Fruit fly (Drosophila melanogaster) whole organism, embryonic: Measurements from ENCODE around the gene CG43245.

Experiments
- Ada2b ChIP-seq: fragments of 200-800 bp; sonication (Bioruptor generic); IDR thresholded peaks from 2 replicates; pipeline ENCODE4 v1.3.6; 2022; ENCODE audit warnings: missing biosample characterization, missing genetic modification characterization
- Antp ChIP-seq: fragments of 200-800 bp; sonication (Bioruptor generic); optimal IDR thresholded peaks from 3 replicates; lab custom pipeline; 2016; ENCODE audit warnings: missing biosample characterization, missing genetic modification characterization
- Atf3 ChIP-seq: fragments of 200-800 bp; sonication (Bioruptor generic); optimal IDR thresholded peaks from 3 replicates; lab custom pipeline; 2016; ENCODE audit warnings: missing biosample characterization, missing genetic modification characterization
- B-H2 ChIP-seq: fragments of 200-800 bp; sonication (Bioruptor generic); optimal IDR thresholded peaks from 2 replicates; lab custom pipeline; 2018; ENCODE audit warnings: missing biosample characterization, mild to moderate bottlenecking, missing genetic modification characterization
- CG10543 ChIP-seq: fragments of 200-800 bp; sonication (Bioruptor generic); optimal IDR thresholded peaks from 3 replicates; lab custom pipeline; 2017; ENCODE audit warnings: missing biosample characterization, mild to moderate bottlenecking, missing genetic modification characterization, moderate library complexity
- CG11247 ChIP-seq: fragments of 200-800 bp; sonication (Bioruptor generic); IDR thresholded peaks from 2 replicates; pipeline ENCODE4 v1.3.6; 2022; ENCODE audit warnings: missing biosample characterization, missing genetic modification characterization
- CG12104 ChIP-seq: fragments of 200-800 bp; sonication (Bioruptor generic); optimal IDR thresholded peaks from 3 replicates; lab custom pipeline; 2016; ENCODE audit warnings: missing biosample characterization, missing genetic modification characterization
- CG1233 ChIP-seq: fragments of 200-800 bp; sonication (Bioruptor generic); optimal IDR thresholded peaks from 4 replicates; lab custom pipeline; 2018; ENCODE audit warnings: missing biosample characterization, mild to moderate bottlenecking, missing genetic modification characterization
- CG12659 ChIP-seq: fragments of 200-800 bp; sonication (Bioruptor generic); optimal IDR thresholded peaks from 3 replicates; lab custom pipeline; 2017; ENCODE audit warnings: mild to moderate bottlenecking, missing biosample characterization, missing genetic modification reagents, missing genetic modification characterization
- CG12744 ChIP-seq: fragments of 200-800 bp; sonication (Bioruptor generic); optimal IDR thresholded peaks from 2 replicates; lab custom pipeline; 2016; ENCODE audit warnings: missing biosample characterization, missing genetic modification characterization
- CG14667 ChIP-seq: fragments of 200-800 bp; sonication (Bioruptor generic); IDR thresholded peaks from 2 replicates; pipeline ENCODE4 v1.3.6; 2022; ENCODE audit warnings: missing biosample characterization, missing genetic modification characterization
- CG15514 ChIP-seq: fragments of 200-800 bp; sonication (Bioruptor generic); optimal IDR thresholded peaks from 3 replicates; lab custom pipeline; 2017; ENCODE audit warnings: missing biosample characterization, missing genetic modification characterization, mild to moderate bottlenecking, moderate library complexity, missing genetic modification reagents
- CG18262 ChIP-seq: fragments of 200-800 bp; optimal IDR thresholded peaks from 3 replicates; lab custom pipeline; 2019; ENCODE audit warnings: missing biosample characterization, mild to moderate bottlenecking, missing genetic modification characterization, moderate library complexity
- CG2712 ChIP-seq: fragments of 200-800 bp; optimal IDR thresholded peaks from 3 replicates; lab custom pipeline; 2019; ENCODE audit warnings: missing biosample characterization, mild to moderate bottlenecking, missing genetic modification characterization, moderate library complexity
- CG2875 ChIP-seq: fragments of 200-800 bp; sonication (Bioruptor generic); optimal IDR thresholded peaks from 2 replicates; lab custom pipeline; 2017; ENCODE audit warnings: missing biosample characterization, mild to moderate bottlenecking, missing genetic modification characterization, missing genetic modification reagents
- CG30020 ChIP-seq: fragments of 200-800 bp; optimal IDR thresholded peaks from 2 replicates; lab custom pipeline; 2019; ENCODE audit warnings: missing biosample characterization, mild to moderate bottlenecking, missing genetic modification characterization, moderate library complexity
- CG32532 ChIP-seq: fragments of 200-800 bp; sonication (Bioruptor generic); IDR thresholded peaks from 2 replicates; pipeline ENCODE4 v1.3.6; 2022; ENCODE audit warnings: missing biosample characterization, missing genetic modification characterization
- CG34224 ChIP-seq: fragments of 200-800 bp; sonication (Bioruptor generic); IDR thresholded peaks from 3 replicates; pipeline ENCODE4 v1.3.6; 2022; ENCODE audit warnings: missing biosample characterization, missing genetic modification characterization; ENCODE audit not compliant: partially characterized antibody
- CG34376 ChIP-seq: fragments of 200-800 bp; sonication (Bioruptor generic); optimal IDR thresholded peaks from 2 replicates; lab custom pipeline; 2018; ENCODE audit warnings: missing biosample characterization, mild to moderate bottlenecking, missing genetic modification characterization
- CG3847 ChIP-seq: fragments of 200-800 bp; sonication (Bioruptor generic); IDR thresholded peaks from 2 replicates; pipeline ENCODE4 v1.3.6; 2022; ENCODE audit warnings: missing biosample characterization, missing genetic modification characterization
- CG4820 ChIP-seq: fragments of 200-800 bp; sonication (Bioruptor generic); optimal IDR thresholded peaks from 3 replicates; lab custom pipeline; 2016; ENCODE audit warnings: missing biosample characterization, missing genetic modification characterization
- CG4854 ChIP-seq: fragments of 200-800 bp; sonication (Bioruptor generic); optimal IDR thresholded peaks from 2 replicates; lab custom pipeline; 2016; ENCODE audit warnings: missing biosample characterization, missing genetic modification characterization, inconsistent platforms
- CG6175 ChIP-seq: fragments of 200-800 bp; sonication (Bioruptor generic); IDR thresholded peaks from 3 replicates; pipeline ENCODE4 v1.3.6; 2022; ENCODE audit warnings: missing biosample characterization, missing genetic modification characterization
- CG7372 ChIP-seq: fragments of 200-800 bp; sonication (Bioruptor generic); IDR thresholded peaks from 2 replicates; pipeline ENCODE4 v1.3.6; 2022; ENCODE audit warnings: missing biosample characterization, missing genetic modification characterization
- CG9932 ChIP-seq: fragments of 200-800 bp; sonication (Bioruptor generic); IDR thresholded peaks from 2 replicates; pipeline ENCODE4 v1.3.6; 2022; ENCODE audit warnings: missing biosample characterization, missing genetic modification characterization
- CrebB ChIP-seq: fragments of 200-800 bp; sonication (Bioruptor generic); optimal IDR thresholded peaks from 3 replicates; lab custom pipeline; 2018; ENCODE audit warnings: missing biosample characterization, mild to moderate bottlenecking, missing genetic modification characterization
- Deaf1 ChIP-seq: fragments of 200-800 bp; optimal IDR thresholded peaks from 3 replicates; lab custom pipeline; 2019; ENCODE audit warnings: missing biosample characterization, mild to moderate bottlenecking, missing genetic modification characterization, moderate library complexity
- Dip2 ChIP-seq: fragments of 200-800 bp; sonication (Bioruptor generic); IDR thresholded peaks from 2 replicates; pipeline ENCODE4 v1.3.6; 2022; ENCODE audit warnings: missing biosample characterization, missing genetic modification characterization
- Doc2 ChIP-seq: fragments of 200-800 bp; sonication (Bioruptor generic); IDR thresholded peaks from 2 replicates; pipeline ENCODE4 v1.3.6; 2022; ENCODE audit warnings: missing biosample characterization, missing genetic modification characterization
- Fer1 ChIP-seq: fragments of 200-800 bp; sonication (Bioruptor generic); optimal IDR thresholded peaks from 2 replicates; lab custom pipeline; 2017; ENCODE audit warnings: missing biosample characterization, mild to moderate bottlenecking, missing genetic modification characterization
- Scr ChIP-seq: fragments of 200-800 bp; sonication (Bioruptor generic); IDR thresholded peaks from 2 replicates; pipeline ENCODE4 v1.3.6; 2022; ENCODE audit warnings: missing biosample characterization, missing genetic modification characterization; ENCODE audit not compliant: partially characterized antibody
- Taf1 ChIP-seq: fragments of 200-800 bp; sonication (Bioruptor generic); IDR thresholded peaks from 2 replicates; pipeline ENCODE4 v1.3.6; 2022; ENCODE audit warnings: missing biosample characterization, missing genetic modification characterization
- ac ChIP-seq: fragments of 200-800 bp; sonication (Bioruptor generic); optimal IDR thresholded peaks from 3 replicates; lab custom pipeline; 2017; ENCODE audit warnings: missing biosample characterization, mild to moderate bottlenecking, missing genetic modification characterization
- bab2 ChIP-seq: fragments of 200-800 bp; sonication (Bioruptor generic); optimal IDR thresholded peaks from 2 replicates; lab custom pipeline; 2016; ENCODE audit warnings: missing biosample characterization, missing genetic modification characterization
- bcd ChIP-seq: fragments of 200-800 bp; sonication (Bioruptor generic); optimal IDR thresholded peaks from 2 replicates; lab custom pipeline; 2017; ENCODE audit warnings: missing biosample characterization, mild to moderate bottlenecking, missing genetic modification characterization
- cato ChIP-seq: fragments of 200-800 bp; sonication (Bioruptor generic); optimal IDR thresholded peaks from 2 replicates; lab custom pipeline; 2016; ENCODE audit warnings: missing biosample characterization, missing genetic modification characterization, borderline replicate concordance
- disco-r ChIP-seq: fragments of 200-800 bp; sonication (Bioruptor generic); optimal IDR thresholded peaks from 2 replicates; lab custom pipeline; 2016; ENCODE audit warnings: missing biosample characterization, missing genetic modification characterization
- dpn ChIP-seq, 2 experiments: fragments of 200-800 bp; sonication (Bioruptor generic); optimal IDR thresholded peaks; 3 replicates each; lab custom pipeline; 2016; ENCODE audit warnings: missing biosample characterization in 2 of 2, missing genetic modification characterization in 2 of 2
- gce ChIP-seq: fragments of 200-800 bp; sonication (Bioruptor generic); IDR thresholded peaks from 3 replicates; pipeline ENCODE4 v1.3.6; 2022; ENCODE audit warnings: missing biosample characterization, missing genetic modification characterization
- gfzf ChIP-seq: fragments of 200-800 bp; sonication (Bioruptor generic); optimal IDR thresholded peaks from 2 replicates; lab custom pipeline; 2016; ENCODE audit warnings: missing biosample characterization, mild to moderate bottlenecking, missing genetic modification characterization, moderate library complexity
- grn ChIP-seq: fragments of 200-800 bp; sonication (Bioruptor generic); optimal IDR thresholded peaks from 3 replicates; lab custom pipeline; 2017; ENCODE audit warnings: missing biosample characterization, missing genetic modification characterization
- pho ChIP-seq: fragments of 200-800 bp; sonication (Bioruptor generic); optimal IDR thresholded peaks from 2 replicates; lab custom pipeline; 2016; ENCODE audit warnings: missing biosample characterization, missing genetic modification characterization
- sd ChIP-seq: fragments of 200-800 bp; sonication (Bioruptor generic); optimal IDR thresholded peaks from 3 replicates; lab custom pipeline; 2018; ENCODE audit warnings: missing biosample characterization, mild to moderate bottlenecking, missing genetic modification characterization, moderate library complexity
- sob ChIP-seq: fragments of 200-800 bp; sonication (Bioruptor generic); IDR thresholded peaks from 2 replicates; pipeline ENCODE4 v1.3.6; 2022; ENCODE audit warnings: missing biosample characterization, missing genetic modification characterization
- sug ChIP-seq: fragments of 200-800 bp; optimal IDR thresholded peaks from 2 replicates; lab custom pipeline; 2019; ENCODE audit warnings: missing biosample characterization, mild to moderate bottlenecking, missing genetic modification characterization, moderate library complexity
- tgo ChIP-seq: fragments of 200-800 bp; sonication (Bioruptor generic); IDR thresholded peaks from 3 replicates; pipeline ENCODE4 v1.3.6; 2022; ENCODE audit warnings: missing biosample characterization, missing genetic modification characterization
- tio ChIP-seq: fragments of 200-800 bp; sonication (Bioruptor generic); optimal IDR thresholded peaks from 2 replicates; lab custom pipeline; 2017; ENCODE audit warnings: missing biosample characterization, missing genetic modification characterization, inconsistent platforms
- tll ChIP-seq, 2 experiments: fragments of 200-800 bp in 1 of 2; fragments of >200 bp in 1 of 2; sonication (Bioruptor generic) in 1 of 2; optimal IDR thresholded peaks; 2 replicates each; lab custom pipeline; 2017 to 2019; ENCODE audit warnings: missing biosample characterization in 2 of 2, missing genetic modification characterization in 2 of 2, mild to moderate bottlenecking in 1 of 2, moderate library complexity in 1 of 2
- tup ChIP-seq: fragments of 200-800 bp; sonication (Bioruptor generic); optimal IDR thresholded peaks from 2 replicates; lab custom pipeline; 2016; ENCODE audit warnings: missing biosample characterization, mild to moderate bottlenecking, missing genetic modification characterization, moderate library complexity
- z ChIP-seq: fragments of 200-800 bp; sonication (Bioruptor generic); IDR thresholded peaks from 3 replicates; pipeline ENCODE4 v1.3.6; 2022; ENCODE audit warnings: missing biosample characterization, missing genetic modification characterization

CG43245 gene

dm6 chr3L:10776367-10777026 is 4.8 kb downstream of the CG43245 start (continued):
- peak; percentile 91 for TF ChIP-seq CG2875 (GFP tag; lab: Kevin White, UChicago)
- TF ChIP-seq CG12659: peak; percentile 84
- TF ChIP-seq Scr: no peak
- peak; percentile 31 for TF ChIP-seq ac
- TF ChIP-seq Atf3 (GFP tag; lab: Kevin White, UChicago): peak; percentile 80
- no peak for TF ChIP-seq grn (GFP tag; lab: Kevin White, UChicago)
- no peak for TF ChIP-seq CG34376 (GFP tag; lab: Kevin White, UChicago)
- no peak for TF ChIP-seq CG34224 (GFP tag; lab: Robert Waterston, UW)
- peak; percentile 36 for TF ChIP-seq sd
- peak; percentile 74 for TF ChIP-seq Taf1 (GFP tag; lab: Robert Waterston, UW)
- TF ChIP-seq gfzf (GFP tag; lab: Kevin White, UChicago): no peak
- peak; percentile 39 for TF ChIP-seq CG12744
- TF ChIP-seq CG14667 (GFP tag; lab: Robert Waterston, UW): peak; percentile 91
- peak; percentile 83 to 93 for TF ChIP-seq dpn (GFP tag; optimal IDR thresholded peaks at IDR 0.05; lab: Kevin White, UChicago)
- TF ChIP-seq bab2 (GFP tag; lab: Kevin White, UChicago): peak; percentile 92
- TF ChIP-seq sob: peak; percentile 93
- TF ChIP-seq Ada2b (GFP tag; lab: Robert Waterston, UW): peak; percentile 91
- peak; percentile 35 for TF ChIP-seq pho
- peak; percentile 80 for TF ChIP-seq Fer1 (GFP tag; lab: Kevin White, UChicago)
- TF ChIP-seq sug (tag; lab: Kevin White, UChicago): no peak
- peak; percentile 85 for TF ChIP-seq CG18262 (tag; lab: Kevin White, UChicago)
- TF ChIP-seq Antp (GFP tag; lab: Kevin White, UChicago): peak; percentile 96
- peak; percentile 80 for TF ChIP-seq CG4854
- TF ChIP-seq CG32532 (GFP tag; lab: Robert Waterston, UW): peak; percentile 80
- no peak for TF ChIP-seq B-H2
- TF ChIP-seq CG10543 (GFP tag; lab: Kevin White, UChicago): no peak
- TF ChIP-seq z: peak; percentile 74; the same call in 2 of the 3 replicates
- peak; percentile 90 for TF ChIP-seq CG2712 (tag; lab: Kevin White, UChicago)
- TF ChIP-seq Doc2 (GFP tag; lab: Robert Waterston, UW): peak; percentile 76
- TF ChIP-seq CG11247 (GFP tag; lab: Robert Waterston, UW): peak; percentile 87
- no peak for TF ChIP-seq Dip2 (GFP tag; lab: Robert Waterston, UW)
- TF ChIP-seq cato (GFP tag; lab: Kevin White, UChicago): peak; percentile 78
- peak; percentile 68 for TF ChIP-seq CG3847 (GFP tag; lab: Robert Waterston, UW)
- TF ChIP-seq CG7372: peak; percentile 80
- TF ChIP-seq CG15514: peak; percentile 41
- peak; percentile 63 for TF ChIP-seq CG12104 (GFP tag; lab: Kevin White, UChicago)
- peak; percentile 91 for TF ChIP-seq CG4820 (GFP tag; lab: Kevin White, UChicago)
- TF ChIP-seq CG1233: peak; percentile 71
- peak; percentile 42 for TF ChIP-seq tio (GFP tag; lab: Kevin White, UChicago)
- peak; percentile 78 for TF ChIP-seq tup (GFP tag; lab: Kevin White, UChicago)
- peak; percentile 57; the same call in 1 of the 3 replicates for TF ChIP-seq CG6175 (GFP tag; lab: Robert Waterston, UW)
- TF ChIP-seq Deaf1 (tag; lab: Kevin White, UChicago): peak; percentile 56
- TF ChIP-seq disco-r (GFP tag; lab: Kevin White, UChicago): peak; percentile 30
- peak; percentile 71 for TF ChIP-seq CrebB (tag; lab: Kevin White, UChicago)
- TF ChIP-seq bcd (GFP tag; lab: Kevin White, UChicago): peak; percentile 88
- peak; percentile 92 for TF ChIP-seq gce
- TF ChIP-seq tgo: peak; percentile 90
- no peak for TF ChIP-seq CG30020
- TF ChIP-seq tll (GFP tag; optimal IDR thresholded peaks at IDR 0.05; lab: Kevin White, UChicago): no peak
- peak; percentile 49 for TF ChIP-seq CG9932 (GFP tag; lab: Robert Waterston, UW)
